Worm (Caenorhabditis elegans) whole organism, L3 larva: ENCODE results near the gene F09E10.5.

Source experiments
- R02D3.7 ChIP-seq: fragments of 150-350 bp; optimal IDR thresholded peaks from 2 replicates; lab custom pipeline; 2014; ENCODE audit warnings: missing biosample characterization, missing genetic modification characterization
- ZK546.5 ChIP-seq: sonication (generic microtip); optimal IDR thresholded peaks from 2 replicates; lab custom pipeline; 2017; ENCODE audit warnings: missing biosample characterization, missing genetic modification characterization
- ama-1 ChIP-seq: fragments of 150-350 bp; optimal IDR thresholded peaks from 2 replicates; lab custom pipeline; 2018
- ceh-16 ChIP-seq: sonication (generic microtip); optimal IDR thresholded peaks from 2 replicates; lab custom pipeline; 2017; ENCODE audit warnings: missing biosample characterization, missing genetic modification characterization
- ceh-28 ChIP-seq: fragments of 150-350 bp; optimal IDR thresholded peaks from 2 replicates; lab custom pipeline; 2014; ENCODE audit warnings: missing biosample characterization, missing genetic modification reagents, missing genetic modification characterization
- daf-12 ChIP-seq: fragments of 150-350 bp; optimal IDR thresholded peaks from 2 replicates; lab custom pipeline; 2014; ENCODE audit warnings: missing biosample characterization, missing genetic modification reagents, missing genetic modification characterization
- egl-27 ChIP-seq: sonication (generic microtip); optimal IDR thresholded peaks from 4 replicates; lab custom pipeline; 2017; ENCODE audit warnings: missing biosample characterization, missing genetic modification reagents, missing genetic modification characterization
- egl-5 ChIP-seq: fragments of 150-350 bp; optimal IDR thresholded peaks from 2 replicates; lab custom pipeline; 2017; ENCODE audit warnings: missing biosample characterization, missing genetic modification reagents, missing genetic modification characterization, inconsistent platforms
- elt-1 ChIP-seq: fragments of 150-350 bp; optimal IDR thresholded peaks from 2 replicates; lab custom pipeline; 2014; ENCODE audit warnings: missing biosample characterization, missing genetic modification characterization
- elt-2 ChIP-seq: sonication (generic microtip); optimal IDR thresholded peaks from 2 replicates; lab custom pipeline; 2016; ENCODE audit warnings: missing genetic modification reagents, mild to moderate bottlenecking, missing genetic modification characterization, missing compliant biosample characterization
- elt-3 ChIP-seq, 3 experiments: fragments of 150-350 bp in 1 of 3; sonication (generic microtip) in 2 of 3; optimal IDR thresholded peaks; 2 replicates in 2 of 3; 4 replicates in 1 of 3; lab custom pipeline; 2014 to 2017; ENCODE audit warnings: missing biosample characterization in 3 of 3, missing genetic modification characterization in 3 of 3
- eor-1 ChIP-seq, 2 experiments: fragments of 150-350 bp; optimal IDR thresholded peaks; 2 replicates each; lab custom pipeline; 2014 to 2018; ENCODE audit warnings: missing biosample characterization in 2 of 2, missing genetic modification characterization in 2 of 2
- fkh-10 ChIP-seq: sonication (generic microtip); optimal IDR thresholded peaks from 2 replicates; lab custom pipeline; 2017; ENCODE audit warnings: missing biosample characterization, missing genetic modification reagents, missing genetic modification characterization
- fos-1 ChIP-seq: fragments of 150-350 bp; optimal IDR thresholded peaks from 2 replicates; lab custom pipeline; 2014; ENCODE audit warnings: missing biosample characterization, missing genetic modification characterization
- jun-1 ChIP-seq: fragments of 150-350 bp; optimal IDR thresholded peaks from 2 replicates; lab custom pipeline; 2014; ENCODE audit warnings: missing biosample characterization, missing genetic modification reagents, missing genetic modification characterization
- lin-15B ChIP-seq: fragments of 150-350 bp; optimal IDR thresholded peaks from 2 replicates; lab custom pipeline; 2014; ENCODE audit warnings: missing biosample characterization, missing genetic modification characterization
- lsy-12 ChIP-seq: sonication (generic microtip); optimal IDR thresholded peaks from 2 replicates; lab custom pipeline; 2016; ENCODE audit warnings: mild to moderate bottlenecking, missing genetic modification characterization, missing compliant biosample characterization
- mdl-1 ChIP-seq: fragments of 150-350 bp; optimal IDR thresholded peaks from 2 replicates; lab custom pipeline; 2014; ENCODE audit warnings: missing biosample characterization, missing genetic modification characterization
- mml-1 ChIP-seq: fragments of 150-350 bp; sonication (generic microtip); optimal IDR thresholded peaks from 3 replicates; lab custom pipeline; 2014; ENCODE audit warnings: missing biosample characterization, missing genetic modification characterization
- nfya-1 ChIP-seq: sonication (generic microtip); optimal IDR thresholded peaks from 2 replicates; lab custom pipeline; 2017; ENCODE audit warnings: missing genetic modification characterization, mild to moderate bottlenecking, missing compliant biosample characterization, antibody characterized with exemption, moderate library complexity; ENCODE audit not compliant: insufficient read depth
- nhr-12 ChIP-seq: fragments of 150-350 bp; optimal IDR thresholded peaks from 2 replicates; lab custom pipeline; 2014; ENCODE audit warnings: missing biosample characterization, missing genetic modification characterization
- nhr-23 ChIP-seq: fragments of 150-350 bp; optimal IDR thresholded peaks from 2 replicates; lab custom pipeline; 2014; ENCODE audit warnings: missing biosample characterization, missing genetic modification reagents, missing genetic modification characterization
- nhr-237 ChIP-seq: fragments of 150-350 bp; optimal IDR thresholded peaks from 2 replicates; lab custom pipeline; 2014; ENCODE audit warnings: missing biosample characterization, missing genetic modification characterization
- nhr-25 ChIP-seq: sonication (generic microtip); optimal IDR thresholded peaks from 2 replicates; lab custom pipeline; 2017; ENCODE audit warnings: missing biosample characterization, missing genetic modification characterization
- nhr-28 ChIP-seq: fragments of 150-350 bp; optimal IDR thresholded peaks from 2 replicates; lab custom pipeline; 2014; ENCODE audit warnings: missing biosample characterization, missing genetic modification characterization
- nhr-43 ChIP-seq: sonication (generic microtip); optimal IDR thresholded peaks from 2 replicates; lab custom pipeline; 2016; ENCODE audit warnings: mild to moderate bottlenecking, missing genetic modification characterization, missing compliant biosample characterization; ENCODE audit not compliant: poor library complexity, severe bottlenecking
- nhr-67 ChIP-seq: fragments of 150-350 bp; optimal IDR thresholded peaks from 2 replicates; lab custom pipeline; 2014; ENCODE audit warnings: missing biosample characterization, missing genetic modification characterization
- nhr-76 ChIP-seq: fragments of 150-350 bp; sonication (generic microtip); optimal IDR thresholded peaks from 5 replicates; lab custom pipeline; 2014; ENCODE audit warnings: missing biosample characterization, missing genetic modification characterization
- nhr-77 ChIP-seq: fragments of 150-350 bp; optimal IDR thresholded peaks from 2 replicates; lab custom pipeline; 2014; ENCODE audit warnings: missing biosample characterization, missing genetic modification characterization
- pha-4 ChIP-seq: fragments of 150-350 bp; optimal IDR thresholded peaks from 2 replicates; lab custom pipeline; 2014; ENCODE audit warnings: missing biosample characterization, missing genetic modification reagents, missing genetic modification characterization
- pqm-1 ChIP-seq: fragments of 150-350 bp; optimal IDR thresholded peaks from 2 replicates; lab custom pipeline; 2017; ENCODE audit warnings: missing biosample characterization, missing genetic modification characterization, inconsistent platforms
- sea-2 ChIP-seq: fragments of 150-350 bp; sonication (generic microtip); optimal IDR thresholded peaks from 4 replicates; lab custom pipeline; 2014; ENCODE audit warnings: missing biosample characterization, missing genetic modification reagents, missing genetic modification characterization
- skn-1 ChIP-seq: fragments of 150-350 bp; optimal IDR thresholded peaks from 2 replicates; lab custom pipeline; 2014; ENCODE audit warnings: missing biosample characterization, missing genetic modification characterization
- snpc-4 ChIP-seq: fragments of 150-350 bp; optimal IDR thresholded peaks from 2 replicates; lab custom pipeline; 2014; ENCODE audit warnings: missing biosample characterization, missing genetic modification characterization
- tbx-2 ChIP-seq: sonication (generic microtip); optimal IDR thresholded peaks from 2 replicates; lab custom pipeline; 2016; ENCODE audit warnings: mild to moderate bottlenecking, missing genetic modification characterization, missing compliant biosample characterization
- unc-62 ChIP-seq: fragments of 150-350 bp; sonication (generic microtip); optimal IDR thresholded peaks from 4 replicates; lab custom pipeline; 2014; ENCODE audit warnings: missing biosample characterization, missing genetic modification reagents, missing genetic modification characterization
- ztf-4 ChIP-seq: fragments of 150-350 bp; optimal IDR thresholded peaks from 2 replicates; lab custom pipeline; 2014; ENCODE audit warnings: missing biosample characterization, missing genetic modification characterization

F09E10.5 gene

ce11 chrX:1503698-1504501, 9.7 kb upstream of the F09E10.5 start:
- TF ChIP-seq egl-27 (no peak), elt-2 (tag; lab: Kevin White, UChicago) (no peak), ztf-4 (peak; percentile 89), ZK546.5 (tag; lab: Kevin White, UChicago) (no peak), pqm-1 (tag; lab: Kevin White, UChicago) (peak; percentile 53), ama-1 (lab: Kevin White, UChicago) (peak; percentile 39), jun-1 (tag; lab: Kevin White, UChicago) (peak; percentile 79), ceh-28 (peak; percentile 28), pha-4 (peak; percentile 92), lsy-12 (peak; percentile 66), nhr-43 (peak; percentile 5), nhr-23 (tag; lab: Kevin White, UChicago) (peak; percentile 11), fos-1 (tag; lab: Kevin White, UChicago) (no peak)

ce11 chrX:1502914-1503313, 8.8 kb upstream of the F09E10.5 start:
- TF ChIP-seq mml-1 (tag; lab: Kevin White, UChicago) (no peak), eor-1 (tag; optimal IDR thresholded peaks at IDR 0.05; lab: Kevin White, UChicago) (no peak), lin-15B (tag; lab: Kevin White, UChicago) (no peak), nhr-23 (tag; lab: Kevin White, UChicago) (no peak), fkh-10 (GFP tag; lab: Kevin White, UChicago) (no peak), ceh-28 (no peak), jun-1 (tag; lab: Kevin White, UChicago) (no peak), R02D3.7 (no peak), ztf-4 (no peak), tbx-2 (tag; lab: Kevin White, UChicago) (no peak), ama-1 (lab: Kevin White, UChicago) (no peak), nhr-77 (tag; lab: Kevin White, UChicago) (no peak), nhr-28 (tag; lab: Kevin White, UChicago) (no peak), mdl-1 (tag; lab: Kevin White, UChicago) (no peak), pha-4 (no peak), ceh-16 (no peak), egl-5 (tag; lab: Kevin White, UChicago) (no peak)
- TF ChIP-seq, all 47 proteins: peak for 0

ce11 chrX:1502490-1502889, 8.3 kb upstream of the F09E10.5 start, which contains the start of gene F09E10.1:
F09E10.1 (plus strand) TSS chrX:1502790.
- TF ChIP-seq skn-1 (no peak), mdl-1 (tag; lab: Kevin White, UChicago) (no peak), snpc-4 (tag; lab: Kevin White, UChicago) (no peak), unc-62 (GFP tag; lab: Kevin White, UChicago) (no peak), nhr-43 (no peak), ZK546.5 (tag; lab: Kevin White, UChicago) (no peak), nhr-28 (tag; lab: Kevin White, UChicago) (no peak), daf-12 (tag; lab: Kevin White, UChicago) (no peak), pqm-1 (tag; lab: Kevin White, UChicago) (no peak), elt-3 (tag; optimal IDR thresholded peaks at IDR 0.05; lab: Kevin White, UChicago) (no peak), ceh-16 (no peak), tbx-2 (tag; lab: Kevin White, UChicago) (no peak), sea-2 (GFP tag; lab: Kevin White, UChicago) (no peak), fos-1 (tag; lab: Kevin White, UChicago) (no peak), nhr-76 (tag; lab: Kevin White, UChicago) (no peak), nhr-237 (no peak)
- TF ChIP-seq, all 47 proteins: peak for 0

- TF ChIP-seq tbx-2 (tag; lab: Kevin White, UChicago), result no peak
- TF ChIP-seq ztf-4, result no peak
- no peak for TF ChIP-seq nhr-77 (tag; lab: Kevin White, UChicago)
- TF ChIP-seq elt-3 (tag; optimal IDR thresholded peaks at IDR 0.05; lab: Kevin White, UChicago), result no peak
- TF ChIP-seq R02D3.7, result no peak
- no peak for TF ChIP-seq egl-5 (tag; lab: Kevin White, UChicago)
- TF ChIP-seq nhr-25 (tag; lab: Kevin White, UChicago), result no peak
- no peak for TF ChIP-seq lsy-12
- no peak for TF ChIP-seq mdl-1 (tag; lab: Kevin White, UChicago)
- no peak for TF ChIP-seq snpc-4 (tag; lab: Kevin White, UChicago)
- no peak for TF ChIP-seq nhr-67 (tag; lab: Kevin White, UChicago)
- TF ChIP-seq elt-1 (tag; lab: Kevin White, UChicago), result no peak
- TF ChIP-seq nhr-28 (tag; lab: Kevin White, UChicago), result no peak
- TF ChIP-seq nhr-76 (tag; lab: Kevin White, UChicago), result no peak
- no peak for TF ChIP-seq lin-15B (tag; lab: Kevin White, UChicago)
- no peak for TF ChIP-seq nfya-1 (tag; lab: Kevin White, UChicago)
- TF ChIP-seq nhr-12 (tag; lab: Kevin White, UChicago), result no peak
- no peak for TF ChIP-seq skn-1
- TF ChIP-seq nhr-43, result no peak
These were observed 7.6 kb upstream of the F09E10.5 start, which contains the start of gene F09E10.7 for ce11 chrX:1501752-1502151. F09E10.7 (minus strand) TSS chrX:1501852.
